Worm (Caenorhabditis elegans): ENCODE data around the gene dct-11.
A peak's percentile ranks its signal among the peaks of the same experiment; 100 is the strongest.

dct-11 gene

DNA sequence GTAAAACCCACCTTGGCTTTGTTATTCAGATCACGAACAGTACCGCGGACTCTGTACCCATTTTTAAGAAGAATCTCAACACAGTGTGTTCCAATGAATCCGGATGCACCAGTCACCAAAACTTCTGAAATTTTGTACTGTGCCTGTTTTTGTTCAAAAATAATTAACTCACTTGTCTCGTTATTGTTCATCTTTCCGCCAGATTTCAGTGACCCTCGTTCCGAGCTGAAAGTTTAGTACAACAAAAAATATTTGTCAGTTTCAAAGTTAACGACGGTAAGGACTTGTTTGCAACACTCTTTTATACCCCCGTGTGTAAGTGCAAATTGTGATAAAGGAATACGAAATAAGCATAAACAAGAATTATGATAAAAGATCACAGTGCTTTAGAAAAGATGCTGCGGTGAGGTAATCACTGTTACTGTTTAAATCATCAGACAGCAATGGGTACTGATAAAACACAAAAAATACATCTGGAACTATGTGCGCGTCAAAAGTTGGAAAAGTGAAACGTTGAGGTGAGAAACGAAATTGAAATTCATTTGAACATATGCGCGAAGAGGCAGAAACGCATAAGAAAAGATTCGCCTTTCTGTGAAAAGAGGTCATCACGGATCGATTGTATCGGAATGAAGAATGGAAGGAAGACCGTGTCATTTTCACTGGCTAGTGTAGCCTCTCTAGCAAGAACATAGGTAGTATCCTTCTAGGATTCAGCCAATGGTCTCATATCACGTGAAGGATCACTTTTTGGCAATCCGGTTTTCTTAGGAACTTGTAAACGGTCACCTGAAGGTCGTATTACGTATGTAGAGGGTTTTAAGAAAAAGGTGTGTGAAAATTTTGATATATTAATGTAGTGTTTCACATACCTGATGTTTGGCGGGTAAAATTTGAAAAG lies 4.7 kb downstream of the dct-11 start, which contains the start of gene F13D11.4:
Gene F13D11.4 (minus strand): TSS at position 225 of the 901 bp plus-strand sequence.
- peak; percentile 9 for TF ChIP-seq nhr-20 (tag; optimal IDR thresholded peaks at IDR 0.05)
- no peak for TF ChIP-seq zip-4 (GFP tag; optimal IDR thresholded peaks at IDR 0.05)
- no peak for TF ChIP-seq egl-13 (tag; optimal IDR thresholded peaks at IDR 0.05)
- TF ChIP-seq tbx-2 (tag; optimal IDR thresholded peaks at IDR 0.05), result no peak
- TF ChIP-seq irx-1 (tag; optimal IDR thresholded peaks at IDR 0.05), result no peak
- TF ChIP-seq lin-14 (GFP tag; optimal IDR thresholded peaks at IDR 0.05), result peak; percentile 38
- TF ChIP-seq pag-3 (tag; optimal IDR thresholded peaks at IDR 0.05; ENCODE audit: borderline replicate concordance, insufficient read depth), result no peak
- TF ChIP-seq nhr-76 (tag; optimal IDR thresholded peaks at IDR 0.05), result no peak
- TF ChIP-seq grh-1 (GFP tag; IDR thresholded peaks at IDR 0.05), result peak; percentile 43; the same call in 1 of the 2 replicates
- no peak for TF ChIP-seq ceh-88 (GFP tag; IDR thresholded peaks at IDR 0.05)
- no peak for TF ChIP-seq mef-2 (tag; optimal IDR thresholded peaks at IDR 0.05)
- peak; percentile 23 for TF ChIP-seq nhr-71 (tag; optimal IDR thresholded peaks at IDR 0.05)
- TF ChIP-seq efl-1 (optimal IDR thresholded peaks at IDR 0.05), result no peak
- peak in 1 of 2 experiments; percentile 61 for TF ChIP-seq efl-1 (GFP tag; optimal IDR thresholded peaks at IDR 0.05 in 1 of 2)
- no peak for TF ChIP-seq nhr-12 (tag; optimal IDR thresholded peaks at IDR 0.05)
- TF ChIP-seq sptf-1 (tag; optimal IDR thresholded peaks at IDR 0.05), result no peak
- no peak for TF ChIP-seq ceh-90 (tag; optimal IDR thresholded peaks at IDR 0.05)
- TF ChIP-seq hpl-2 (GFP tag; optimal IDR thresholded peaks at IDR 0.05), result no peak
- TF ChIP-seq skn-1 (tag; optimal IDR thresholded peaks at IDR 0.05), result no peak
- no peak for TF ChIP-seq ceh-63 (GFP tag; optimal IDR thresholded peaks at IDR 0.05)
- TF ChIP-seq blmp-1 (tag; optimal IDR thresholded peaks at IDR 0.05), result peak; percentile 98
- peak in 1 of 2 experiments; percentile 50 for TF ChIP-seq lsy-2 (tag; optimal IDR thresholded peaks at IDR 0.05)
- TF ChIP-seq unc-98 (GFP tag; IDR thresholded peaks at IDR 0.05), result no peak
- TF ChIP-seq snu-23 (GFP tag; optimal IDR thresholded peaks at IDR 0.05), result peak; percentile 14
- TF ChIP-seq ces-1 (GFP tag; optimal IDR thresholded peaks at IDR 0.05), result no peak
- no peak for TF ChIP-seq F16B12.6 (tag; optimal IDR thresholded peaks at IDR 0.05)
- TF ChIP-seq pax-3 (tag; optimal IDR thresholded peaks at IDR 0.05), result no peak
- no peak for TF ChIP-seq unc-130 (tag; optimal IDR thresholded peaks at IDR 0.05)
- TF ChIP-seq elt-3 (tag; optimal IDR thresholded peaks at IDR 0.05), result peak in 2 of 6 experiments; percentile 21 to 43
- no peak for TF ChIP-seq lir-3 (tag; optimal IDR thresholded peaks at IDR 0.05; ENCODE audit: poor library complexity)
- TF ChIP-seq mep-1 (tag; optimal IDR thresholded peaks at IDR 0.05), result no peak
- no peak for TF ChIP-seq aly-2 (tag; optimal IDR thresholded peaks at IDR 0.05)
- TF ChIP-seq nhr-85 (tag), result peak; percentile 89
- no peak for TF ChIP-seq ceh-8 (GFP tag; optimal IDR thresholded peaks at IDR 0.05)
- TF ChIP-seq elt-2 (tag; optimal IDR thresholded peaks at IDR 0.05), result peak; percentile 86

DNA sequence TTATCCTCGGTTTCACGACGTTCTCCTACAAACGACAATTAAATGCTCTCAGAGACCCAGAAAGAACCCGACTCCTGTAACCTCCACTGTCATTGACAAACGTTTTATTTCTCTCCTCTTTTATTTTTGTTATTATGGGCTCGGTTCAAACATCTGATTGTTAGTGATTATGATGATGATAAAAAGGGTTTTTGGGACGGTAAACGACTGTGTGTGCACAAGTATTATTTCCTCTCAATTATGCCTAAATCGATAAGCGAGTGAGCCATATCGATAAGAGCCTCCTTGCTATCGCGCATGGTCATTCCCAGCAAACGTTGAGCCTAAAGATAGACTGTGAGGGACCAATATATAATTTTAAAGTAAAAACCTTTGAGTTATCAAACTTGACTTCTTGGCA lies 7.8 kb downstream of the dct-11 start:
- TF ChIP-seq xbp-1 (tag; optimal IDR thresholded peaks at IDR 0.05) (no peak), lin-35 (GFP tag; optimal IDR thresholded peaks at IDR 0.05) (no peak), C04F5.9 (tag; optimal IDR thresholded peaks at IDR 0.05) (no peak), zip-4 (GFP tag; optimal IDR thresholded peaks at IDR 0.05) (no peak), alr-1 (tag; optimal IDR thresholded peaks at IDR 0.05; ENCODE audit: borderline replicate concordance) (no peak), grh-1 (GFP tag; IDR thresholded peaks at IDR 0.05) (no peak), elt-2 (tag; optimal IDR thresholded peaks at IDR 0.05) (peak; percentile 41), pqm-1 (tag; optimal IDR thresholded peaks at IDR 0.05) (peak; percentile 36)

Data from whole organism, L1 larva.